Worm (Caenorhabditis elegans) whole organism, L4/young adult: ENCODE results near the gene Y37A1B.4.

Experiments
- W03F9.2 ChIP-seq: fragments of 150-350 bp; optimal IDR thresholded peaks from 2 replicates; lab custom pipeline; 2014; ENCODE audit warnings: missing biosample characterization, missing genetic modification characterization
- dao-5 ChIP-seq: sonication (generic microtip); optimal IDR thresholded peaks from 2 replicates; lab custom pipeline; 2016; ENCODE audit warnings: missing genotype, missing genetic modification characterization, moderate library complexity, missing compliant biosample characterization
- him-1 ChIP-seq: sonication (generic microtip); optimal IDR thresholded peaks from 2 replicates; lab custom pipeline; 2016; ENCODE audit warnings: missing genotype, missing genetic modification reagents, missing genetic modification characterization, missing compliant biosample characterization

DNA sequence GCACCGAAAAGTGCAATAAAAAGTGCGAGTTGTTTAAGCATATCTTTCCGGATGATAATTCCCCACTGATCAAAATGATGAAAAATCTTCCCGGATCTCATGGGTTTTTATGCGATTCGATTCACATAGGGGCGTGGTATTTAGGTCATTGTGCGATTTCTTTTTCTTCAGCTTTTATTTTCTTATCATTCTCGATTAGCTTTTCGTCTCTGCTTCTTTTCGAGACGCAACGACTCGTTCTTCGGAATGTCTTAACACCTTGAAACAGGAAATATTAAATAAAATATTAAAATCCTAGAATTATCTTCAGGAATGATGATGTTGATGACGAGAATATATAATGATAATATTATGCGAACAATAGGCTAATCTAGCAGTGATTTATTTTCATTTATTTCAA is 16.8 kb downstream of the Y37A1B.4 start, which contains the start of gene Y37A1B.7:
- TF ChIP-seq W03F9.2, result no peak
- no peak for TF ChIP-seq dao-5 (tag; lab: Kevin White, UChicago)
- TF ChIP-seq him-1 (tag; lab: Kevin White, UChicago), result no peak
